Worm (Caenorhabditis elegans) whole organism, midembryonic: ENCODE data around the gene Y49F6B.19.

Experiments
- T22C8.4 ChIP-seq: fragments of 200-800 bp; sonication (Bioruptor generic); IDR thresholded peaks from 2 replicates; pipeline ENCODE4 v1.3.6; 2022; ENCODE audit warnings: missing genetic modification characterization, missing compliant biosample characterization
- cog-1 ChIP-seq: sonication (generic microtip); optimal IDR thresholded peaks from 2 replicates; lab custom pipeline; 2016; ENCODE audit warnings: missing genetic modification characterization, missing compliant biosample characterization
- flt-1 ChIP-seq: fragments of 200-800 bp; sonication (Bioruptor generic); IDR thresholded peaks from 2 replicates; pipeline ENCODE4 v1.3.6; 2022; ENCODE audit warnings: missing genetic modification characterization, missing compliant biosample characterization
- klf-2 ChIP-seq: fragments of 200-800 bp; sonication (Bioruptor generic); conservative IDR thresholded peaks from 2 replicates; pipeline ENCODE4 v1.3.6; 2022; ENCODE audit warnings: missing genetic modification reagents, missing genetic modification characterization, missing compliant biosample characterization
- med-1 ChIP-seq: sonication (generic microtip); optimal IDR thresholded peaks from 2 replicates; lab custom pipeline; 2017; ENCODE audit warnings: missing genetic modification characterization, mild to moderate bottlenecking, missing compliant biosample characterization, antibody characterized with exemption, missing genetic modification reagents; ENCODE audit not compliant: insufficient read depth
- ref-1 ChIP-seq: fragments of 200-800 bp; sonication (Bioruptor generic); conservative IDR thresholded peaks from 2 replicates; pipeline ENCODE4 v1.3.6; 2022; ENCODE audit warnings: missing genetic modification reagents, missing genetic modification characterization, missing compliant biosample characterization
- tab-1 ChIP-seq: fragments of 200-800 bp; sonication (Bioruptor generic); IDR thresholded peaks from 2 replicates; pipeline ENCODE4 v1.3.6; 2022; ENCODE audit warnings: missing genetic modification characterization, missing compliant biosample characterization
- ztf-23 ChIP-seq: fragments of 200-800 bp; sonication (Bioruptor generic); IDR thresholded peaks from 2 replicates; pipeline ENCODE4 v1.3.6; 2022; ENCODE audit warnings: missing genetic modification reagents, missing genetic modification characterization, missing compliant biosample characterization

DNA sequence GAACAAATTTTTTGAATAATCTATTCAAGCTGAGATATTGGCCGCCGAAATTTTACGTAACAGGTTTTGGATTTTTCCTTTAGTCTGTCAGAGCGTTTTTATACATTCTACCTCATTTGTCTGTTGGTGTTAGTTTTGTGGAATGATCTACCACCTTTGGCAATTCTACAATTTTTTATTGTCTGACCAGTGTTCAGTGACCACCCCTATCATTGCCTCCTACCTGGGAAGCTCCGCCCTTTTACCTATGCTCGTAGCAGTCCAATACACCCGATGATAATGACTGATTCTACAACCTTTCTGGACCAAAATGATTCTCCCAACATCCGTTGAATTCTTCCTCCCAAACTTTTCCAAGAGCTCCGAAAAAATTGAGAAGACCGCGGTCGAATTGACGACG, 38.4 kb downstream of the Y49F6B.19 start, which contains the start of gene sdz-32:
- TF ChIP-seq cog-1 (tag; lab: Kevin White, UChicago) (no peak), tab-1 (GFP tag; lab: Robert Waterston, UW) (no peak), flt-1 (GFP tag; lab: Robert Waterston, UW) (no peak), ztf-23 (GFP tag; lab: Robert Waterston, UW) (no peak), T22C8.4 (GFP tag; lab: Robert Waterston, UW) (no peak), med-1 (GFP tag; lab: Kevin White, UChicago) (no peak), klf-2 (no peak), ref-1 (GFP tag; lab: Robert Waterston, UW) (no peak)
